Fruit fly (Drosophila melanogaster) whole organism, embryonic: ENCODE data around the gene CG6654.
A peak's percentile ranks its signal among the peaks of the same experiment; 100 is the strongest.

Experiments used
- Ada2b ChIP-seq: fragments of 200-800 bp; sonication (Bioruptor generic); IDR thresholded peaks from 2 replicates; pipeline ENCODE4 v1.3.6; 2022; ENCODE audit warnings: missing biosample characterization, missing genetic modification characterization
- Bteb2 ChIP-seq: fragments of 200-800 bp; sonication (Bioruptor generic); optimal IDR thresholded peaks from 2 replicates; lab custom pipeline; 2016; ENCODE audit warnings: missing biosample characterization, missing genetic modification characterization
- CG10147 ChIP-seq: fragments of 200-800 bp; sonication (Bioruptor generic); optimal IDR thresholded peaks from 2 replicates; lab custom pipeline; 2019; ENCODE audit warnings: missing biosample characterization, mild to moderate bottlenecking, missing genetic modification characterization, moderate library complexity
- CG11247 ChIP-seq: fragments of 200-800 bp; sonication (Bioruptor generic); IDR thresholded peaks from 2 replicates; pipeline ENCODE4 v1.3.6; 2022; ENCODE audit warnings: missing biosample characterization, missing genetic modification characterization
- CG12071 ChIP-seq: fragments of 200-800 bp; sonication (Bioruptor generic); optimal IDR thresholded peaks from 3 replicates; lab custom pipeline; 2018; ENCODE audit warnings: missing biosample characterization, mild to moderate bottlenecking, missing genetic modification characterization
- CG13123 ChIP-seq: fragments of 200-800 bp; sonication (Bioruptor generic); optimal IDR thresholded peaks from 2 replicates; lab custom pipeline; 2016; ENCODE audit warnings: missing biosample characterization, missing genetic modification characterization
- CG1602 ChIP-seq: fragments of 200-800 bp; sonication (Bioruptor generic); optimal IDR thresholded peaks from 3 replicates; lab custom pipeline; 2016; ENCODE audit warnings: missing biosample characterization, missing genetic modification characterization
- CG17186 ChIP-seq: fragments of 200-800 bp; sonication (Bioruptor generic); optimal IDR thresholded peaks from 3 replicates; lab custom pipeline; 2017; ENCODE audit warnings: missing biosample characterization, missing genetic modification reagents, missing genetic modification characterization
- CG17359 ChIP-seq: fragments of 200-800 bp; sonication (Bioruptor generic); optimal IDR thresholded peaks from 3 replicates; lab custom pipeline; 2018; ENCODE audit warnings: missing biosample characterization, mild to moderate bottlenecking, missing genetic modification characterization, moderate library complexity
- CG17385 ChIP-seq: fragments of 200-800 bp; sonication (Bioruptor generic); optimal IDR thresholded peaks from 3 replicates; lab custom pipeline; 2018; ENCODE audit warnings: missing biosample characterization, mild to moderate bottlenecking, missing genetic modification characterization
- CG17568 ChIP-seq: fragments of 200-800 bp; sonication (Bioruptor generic); optimal IDR thresholded peaks from 2 replicates; lab custom pipeline; 2018; ENCODE audit warnings: missing biosample characterization, mild to moderate bottlenecking, missing genetic modification characterization, moderate library complexity
- CG18476 ChIP-seq: fragments of 200-800 bp; sonication (Bioruptor generic); optimal IDR thresholded peaks from 2 replicates; lab custom pipeline; 2016; ENCODE audit warnings: missing biosample characterization, mild to moderate bottlenecking, missing genetic modification characterization
- CG18619 ChIP-seq: fragments of 200-800 bp; sonication (Bioruptor generic); optimal IDR thresholded peaks from 3 replicates; lab custom pipeline; 2017; ENCODE audit warnings: missing biosample characterization, mild to moderate bottlenecking, missing genetic modification characterization
- CG2202 ChIP-seq: fragments of 200-800 bp; sonication (Bioruptor generic); optimal IDR thresholded peaks from 2 replicates; lab custom pipeline; 2018; ENCODE audit warnings: missing biosample characterization, mild to moderate bottlenecking, missing genetic modification characterization
- CG4360 ChIP-seq: fragments of 200-800 bp; sonication (Bioruptor generic); IDR thresholded peaks from 2 replicates; pipeline ENCODE4 v1.3.6; 2022; ENCODE audit warnings: missing biosample characterization, missing genetic modification characterization
- CG4617 ChIP-seq: fragments of 200-800 bp; sonication (Bioruptor generic); optimal IDR thresholded peaks from 3 replicates; lab custom pipeline; 2016; ENCODE audit warnings: missing biosample characterization, missing genetic modification characterization, borderline replicate concordance
- CG8281 ChIP-seq: fragments of 200-800 bp; sonication (Bioruptor generic); optimal IDR thresholded peaks from 2 replicates; lab custom pipeline; 2018; ENCODE audit warnings: missing biosample characterization, mild to moderate bottlenecking, missing genetic modification characterization, moderate library complexity
- CG8290 ChIP-seq, 3 experiments: fragments of 200-800 bp; sonication (Bioruptor generic); optimal IDR thresholded peaks; 2 replicates each; lab custom pipeline; 2016 to 2019; ENCODE audit warnings: missing biosample characterization in 3 of 3, missing genetic modification characterization in 3 of 3, mild to moderate bottlenecking in 2 of 3, moderate library complexity in 1 of 3
- CG9817 ChIP-seq: fragments of 200-800 bp; sonication (Bioruptor generic); optimal IDR thresholded peaks from 2 replicates; lab custom pipeline; 2018; ENCODE audit warnings: missing biosample characterization, mild to moderate bottlenecking, missing genetic modification characterization, moderate library complexity
- CG9932 ChIP-seq: fragments of 200-800 bp; sonication (Bioruptor generic); IDR thresholded peaks from 2 replicates; pipeline ENCODE4 v1.3.6; 2022; ENCODE audit warnings: missing biosample characterization, missing genetic modification characterization
- Dfd ChIP-seq, 2 experiments: fragments of >200 bp; optimal IDR thresholded peaks; 2 replicates each; lab custom pipeline; 2017; ENCODE audit warnings: missing biosample characterization in 2 of 2, missing genetic modification characterization in 2 of 2
- Fer1 ChIP-seq: fragments of 200-800 bp; sonication (Bioruptor generic); optimal IDR thresholded peaks from 2 replicates; lab custom pipeline; 2017; ENCODE audit warnings: missing biosample characterization, mild to moderate bottlenecking, missing genetic modification characterization
- Fer3 ChIP-seq: fragments of 200-800 bp; sonication (Bioruptor generic); optimal IDR thresholded peaks from 2 replicates; lab custom pipeline; 2018; ENCODE audit warnings: missing biosample characterization, mild to moderate bottlenecking, missing genetic modification characterization, moderate library complexity
- Gug ChIP-seq: fragments of 200-800 bp; sonication (Bioruptor generic); IDR thresholded peaks from 4 replicates; pipeline ENCODE4 v1.3.6; 2022; ENCODE audit warnings: missing biosample characterization, missing genetic modification characterization
- Lim3 ChIP-seq: fragments of 200-800 bp; sonication (Bioruptor generic); IDR thresholded peaks from 2 replicates; pipeline ENCODE4 v1.3.6; 2022; ENCODE audit warnings: missing biosample characterization, missing genetic modification characterization
- Oli ChIP-seq: fragments of 200-800 bp; sonication (Bioruptor generic); optimal IDR thresholded peaks from 2 replicates; lab custom pipeline; 2018; ENCODE audit warnings: missing biosample characterization, mild to moderate bottlenecking, missing genetic modification characterization, moderate library complexity
- PHDP ChIP-seq: fragments of 200-800 bp; sonication (Bioruptor generic); optimal IDR thresholded peaks from 3 replicates; lab custom pipeline; 2018; ENCODE audit warnings: missing biosample characterization, mild to moderate bottlenecking, missing genetic modification characterization, moderate library complexity
- Rx ChIP-seq: fragments of 200-800 bp; sonication (Bioruptor generic); IDR thresholded peaks from 2 replicates; pipeline ENCODE4 v1.3.6; 2022; ENCODE audit warnings: missing biosample characterization, missing genetic modification characterization
- Sry-β ChIP-seq: fragments of 200-800 bp; sonication (Bioruptor generic); optimal IDR thresholded peaks from 2 replicates; lab custom pipeline; 2018; ENCODE audit warnings: missing biosample characterization, mild to moderate bottlenecking, missing genetic modification characterization, moderate library complexity
- bsh ChIP-seq, 2 experiments: fragments of 200-800 bp; sonication (Bioruptor generic); optimal IDR thresholded peaks; 2 replicates each; lab custom pipeline; 2017 to 2018; ENCODE audit warnings: mild to moderate bottlenecking in 2 of 2, missing biosample characterization in 2 of 2, missing genetic modification characterization in 2 of 2, moderate library complexity in 1 of 2
- ci ChIP-seq: fragments of 200-800 bp; sonication (Bioruptor generic); IDR thresholded peaks from 3 replicates; pipeline ENCODE4 v1.3.6; 2022; ENCODE audit warnings: missing biosample characterization, missing genetic modification characterization
- crc ChIP-seq: fragments of 200-800 bp; sonication (Bioruptor generic); optimal IDR thresholded peaks from 2 replicates; lab custom pipeline; 2016; ENCODE audit warnings: missing biosample characterization, missing genetic modification characterization
- da ChIP-seq: fragments of 200-800 bp; sonication (Bioruptor generic); optimal IDR thresholded peaks from 2 replicates; lab custom pipeline; 2016; ENCODE audit warnings: missing biosample characterization, missing genetic modification characterization
- dati ChIP-seq: fragments of 200-800 bp; sonication (Bioruptor generic); IDR thresholded peaks from 2 replicates; pipeline ENCODE4 v1.3.6; 2022; ENCODE audit warnings: missing biosample characterization, missing genetic modification characterization
- en ChIP-seq: fragments of 200-800 bp; sonication (Bioruptor generic); optimal IDR thresholded peaks from 2 replicates; lab custom pipeline; 2016; ENCODE audit warnings: missing biosample characterization, missing genetic modification characterization
- eve ChIP-seq, 2 experiments: fragments of >200 bp; optimal IDR thresholded peaks; 2 replicates each; lab custom pipeline; 2017; ENCODE audit warnings: missing biosample characterization in 2 of 2, missing genetic modification characterization in 2 of 2
- fd3F ChIP-seq: fragments of 200-800 bp; sonication (Bioruptor generic); optimal IDR thresholded peaks from 2 replicates; lab custom pipeline; 2018; ENCODE audit warnings: missing biosample characterization, mild to moderate bottlenecking, missing genetic modification characterization, moderate library complexity
- fru ChIP-seq: fragments of >200 bp; optimal IDR thresholded peaks from 2 replicates; lab custom pipeline; 2017
- gfzf ChIP-seq: fragments of 200-800 bp; sonication (Bioruptor generic); optimal IDR thresholded peaks from 2 replicates; lab custom pipeline; 2016; ENCODE audit warnings: missing biosample characterization, mild to moderate bottlenecking, missing genetic modification characterization, moderate library complexity
- jing ChIP-seq: fragments of 200-800 bp; sonication (Bioruptor generic); optimal IDR thresholded peaks from 2 replicates; lab custom pipeline; 2018; ENCODE audit warnings: missing biosample characterization, mild to moderate bottlenecking, missing genetic modification characterization
- knrl ChIP-seq: fragments of 200-800 bp; sonication (Bioruptor generic); IDR thresholded peaks from 3 replicates; pipeline ENCODE4 v1.3.6; 2022; ENCODE audit warnings: missing biosample characterization, missing genetic modification characterization; ENCODE audit not compliant: partially characterized antibody
- nerfin-2 ChIP-seq: fragments of 200-800 bp; sonication (Bioruptor generic); IDR thresholded peaks from 2 replicates; pipeline ENCODE4 v1.3.6; 2022; ENCODE audit warnings: missing biosample characterization, missing genetic modification characterization; ENCODE audit not compliant: partially characterized antibody
- oc ChIP-seq: fragments of 200-800 bp; sonication (Bioruptor generic); optimal IDR thresholded peaks from 2 replicates; lab custom pipeline; 2018; ENCODE audit warnings: missing biosample characterization, mild to moderate bottlenecking, missing genetic modification characterization, moderate library complexity
- peb ChIP-seq: fragments of 200-800 bp; sonication (Bioruptor generic); IDR thresholded peaks from 2 replicates; pipeline ENCODE4 v1.3.6; 2022; ENCODE audit warnings: missing biosample characterization, missing genetic modification characterization
- pros ChIP-seq: fragments of 200-800 bp; sonication (Bioruptor generic); optimal IDR thresholded peaks from 3 replicates; lab custom pipeline; 2019; ENCODE audit warnings: missing biosample characterization, mild to moderate bottlenecking, missing genetic modification characterization, moderate library complexity
- ro ChIP-seq: fragments of 200-800 bp; sonication (Bioruptor generic); IDR thresholded peaks from 2 replicates; pipeline ENCODE4 v1.3.6; 2022; ENCODE audit warnings: missing biosample characterization, missing genetic modification characterization
- scrt ChIP-seq: fragments of 200-800 bp; sonication (Bioruptor generic); optimal IDR thresholded peaks from 2 replicates; lab custom pipeline; 2018; ENCODE audit warnings: missing biosample characterization, mild to moderate bottlenecking, missing genetic modification characterization, moderate library complexity
- sim ChIP-seq: fragments of 200-800 bp; sonication (Bioruptor generic); IDR thresholded peaks from 2 replicates; pipeline ENCODE4 v1.3.6; 2022; ENCODE audit warnings: missing biosample characterization, missing genetic modification characterization
- slbo ChIP-seq: fragments of 200-800 bp; sonication (Bioruptor generic); IDR thresholded peaks from 2 replicates; pipeline ENCODE4 v1.3.6; 2022; ENCODE audit warnings: missing biosample characterization, missing genetic modification characterization
- unc-4 ChIP-seq: fragments of 200-800 bp; sonication (Bioruptor generic); IDR thresholded peaks from 2 replicates; pipeline ENCODE4 v1.3.6; 2022; ENCODE audit warnings: missing biosample characterization, missing genetic modification characterization; ENCODE audit not compliant: partially characterized antibody
- zfh1 ChIP-seq: fragments of 200-800 bp; sonication (Bioruptor generic); IDR thresholded peaks from 3 replicates; pipeline ENCODE4 v1.3.6; 2022; ENCODE audit warnings: missing biosample characterization, missing genetic modification characterization

The CG6654 gene

DNA sequence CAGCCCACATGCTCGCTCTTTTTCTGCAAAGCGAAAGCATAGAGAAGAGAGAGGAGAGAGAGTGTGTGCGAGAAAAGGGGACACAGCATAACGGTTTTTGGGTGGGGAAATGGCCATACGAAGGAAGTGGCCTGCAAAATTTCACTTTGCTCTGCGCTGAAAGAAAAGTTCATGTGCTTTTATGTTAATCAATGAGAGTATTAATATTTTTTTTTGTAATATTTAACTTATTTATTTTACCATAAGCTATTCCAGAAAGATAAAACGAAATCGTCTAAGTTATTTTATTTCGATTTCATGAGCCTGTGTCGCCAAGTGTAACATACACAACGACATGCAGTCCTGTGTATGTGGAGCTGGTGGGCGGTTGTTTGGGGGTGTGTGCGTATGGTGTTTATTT, 37.0 kb upstream of the CG6654 start (continued):
- TF ChIP-seq CG18476 (no peak), slbo (GFP tag; lab: Robert Waterston, UW) (peak; percentile 85), Ada2b (GFP tag; lab: Robert Waterston, UW) (peak; percentile 74), CG13123 (no peak), CG8281 (tag; lab: Kevin White, UChicago) (no peak), Oli (tag; lab: Kevin White, UChicago) (no peak), oc (tag; lab: Kevin White, UChicago) (no peak), CG17359 (tag; lab: Kevin White, UChicago) (peak; percentile 69), CG1602 (GFP tag; lab: Kevin White, UChicago) (no peak), CG12071 (GFP tag; lab: Kevin White, UChicago) (no peak), jing (GFP tag; lab: Kevin White, UChicago) (no peak), da (GFP tag; lab: Kevin White, UChicago) (no peak), peb (no peak; the same call in 1 of the 2 replicates), PHDP (tag; lab: Kevin White, UChicago) (no peak), CG17385 (GFP tag; lab: Kevin White, UChicago) (no peak), CG11247 (peak; percentile 68), CG9932 (GFP tag; lab: Robert Waterston, UW) (peak; percentile 81), fru (lab: Kevin White, UChicago) (no peak), CG10147 (GFP tag; lab: Kevin White, UChicago) (no peak), CG18619 (GFP tag; lab: Kevin White, UChicago) (no peak), unc-4 (GFP tag; lab: Robert Waterston, UW) (no peak), ci (GFP tag; lab: Robert Waterston, UW) (peak; percentile 75; the same call in 2 of the 3 replicates), ro (GFP tag; lab: Robert Waterston, UW) (no peak), dati (GFP tag; lab: Robert Waterston, UW) (peak; percentile 49; the same call in 1 of the 2 replicates), CG8290 (GFP tag; optimal IDR thresholded peaks at IDR 0.05; lab: Kevin White, UChicago) (no peak), CG8290 (tag; optimal IDR thresholded peaks at IDR 0.05; lab: Kevin White, UChicago) (no peak), bsh (GFP tag; optimal IDR thresholded peaks at IDR 0.05; lab: Kevin White, UChicago) (no peak), CG4360 (GFP tag; lab: Robert Waterston, UW) (peak; percentile 35; the same call in 1 of the 2 replicates), Bteb2 (GFP tag; lab: Kevin White, UChicago) (peak; percentile 9), knrl (GFP tag; lab: Robert Waterston, UW) (no peak), scrt (GFP tag; lab: Kevin White, UChicago) (no peak), crc (no peak), gfzf (GFP tag; lab: Kevin White, UChicago) (no peak), fd3F (GFP tag; lab: Kevin White, UChicago) (no peak), Rx (peak; percentile 52), Dfd (GFP tag; optimal IDR thresholded peaks at IDR 0.05; lab: Kevin White, UChicago) (no peak), Fer1 (GFP tag; lab: Kevin White, UChicago) (peak; percentile 89), CG17186 (GFP tag; lab: Kevin White, UChicago) (no peak), pros (no peak), Lim3 (GFP tag; lab: Robert Waterston, UW) (0 out of 2 replicates have a peak, but pooled peaks have one; percentile 31), Fer3 (peak; percentile 74), zfh1 (GFP tag; lab: Robert Waterston, UW) (0 out of 3 replicates have a peak, but pooled peaks have one; percentile 45), sim (GFP tag; lab: Robert Waterston, UW) (no peak), CG17568 (GFP tag; lab: Kevin White, UChicago) (no peak), CG9817 (peak; percentile 69), nerfin-2 (no peak), eve (GFP tag; optimal IDR thresholded peaks at IDR 0.05; lab: Kevin White, UChicago) (no peak), CG2202 (tag; lab: Kevin White, UChicago) (no peak), en (GFP tag; lab: Kevin White, UChicago) (no peak), Gug (GFP tag; lab: Robert Waterston, UW) (peak; percentile 67), CG4617 (GFP tag; lab: Kevin White, UChicago) (no peak), Sry-β (GFP tag; lab: Kevin White, UChicago) (no peak)
